Worm (Caenorhabditis elegans) whole organism, L4/young adult: ENCODE data around the gene Y39A1C.1.

Source experiments
- dao-5 ChIP-seq: sonication (generic microtip); optimal IDR thresholded peaks from 2 replicates; lab custom pipeline; 2016; ENCODE audit warnings: missing genotype, missing genetic modification characterization, moderate library complexity, missing compliant biosample characterization
- him-1 ChIP-seq: sonication (generic microtip); optimal IDR thresholded peaks from 2 replicates; lab custom pipeline; 2016; ENCODE audit warnings: missing genotype, missing genetic modification reagents, missing genetic modification characterization, missing compliant biosample characterization

- TF ChIP-seq dao-5 (tag; lab: Kevin White, UChicago) (no peak), him-1 (tag; lab: Kevin White, UChicago) (peak; percentile 30)
These were observed 10.4 kb upstream of the Y39A1C.1 start, which contains the start of gene pde-12 for ce11 chrIII:10844873-10845272.
